Worm (Caenorhabditis elegans): ENCODE measurements around the gene C30B5.17.

- TF ChIP-seq pha-4 (tag; optimal IDR thresholded peaks at IDR 0.05) = no peak
- no peak for TF ChIP-seq hrde-1 (tag; optimal IDR thresholded peaks at IDR 0.05; ENCODE audit: borderline replicate concordance)
- TF ChIP-seq unc-62 (GFP tag; optimal IDR thresholded peaks at IDR 0.05) = no peak
- TF ChIP-seq mxl-1 (tag; optimal IDR thresholded peaks at IDR 0.05) = no peak
- TF ChIP-seq T26A5.8 (tag; optimal IDR thresholded peaks at IDR 0.05) = no peak
- TF ChIP-seq madf-8 (GFP tag; conservative IDR thresholded peaks at IDR 0.05) = peak; percentile 71
- TF ChIP-seq snpc-4 (GFP tag; optimal IDR thresholded peaks at IDR 0.05) = no peak
- TF ChIP-seq snpc-4 (tag; optimal IDR thresholded peaks at IDR 0.05) = no peak
- TF ChIP-seq bed-2 (GFP tag; IDR thresholded peaks at IDR 0.05) = no peak
- TF ChIP-seq bed-1 (GFP tag; IDR thresholded peaks at IDR 0.05) = no peak
- no peak for TF ChIP-seq him-1 (tag; optimal IDR thresholded peaks at IDR 0.05)
- TF ChIP-seq madf-6 (GFP tag; IDR thresholded peaks at IDR 0.05) = peak; percentile 89
- no peak for TF ChIP-seq Y56A3A.18 (GFP tag; IDR thresholded peaks at IDR 0.05)
- TF ChIP-seq ceh-91 (GFP tag; IDR thresholded peaks at IDR 0.05) = peak; percentile 40; the same call in 1 of the 2 replicates
Measured at ce11 chrII:6198468-6198867, 4.3 kb downstream of the C30B5.17 start, which contains the start of gene szy-4.

Measured in whole organism, young adult.